Fruit fly (Drosophila melanogaster) whole organism, embryonic: Measurements from ENCODE around the gene Pvf3.

ENCODE experiments used
- CrebB ChIP-seq: fragments of 200-800 bp; sonication (Bioruptor generic); optimal IDR thresholded peaks from 3 replicates; lab custom pipeline; 2018; ENCODE audit warnings: missing biosample characterization, mild to moderate bottlenecking, missing genetic modification characterization
- Ravus ChIP-seq: fragments of 200-800 bp; sonication (Bioruptor generic); IDR thresholded peaks from 2 replicates; pipeline ENCODE4 v1.3.6; 2022; ENCODE audit warnings: missing biosample characterization, missing genetic modification characterization
- chif ChIP-seq, 2 experiments: fragments of 200-800 bp; sonication (Bioruptor generic); optimal IDR thresholded peaks; 3 replicates each; lab custom pipeline; 2016; ENCODE audit warnings: missing biosample characterization in 2 of 2, missing genetic modification characterization in 2 of 2
- hb ChIP-seq: fragments of 200-800 bp; sonication (Bioruptor generic); IDR thresholded peaks from 3 replicates; pipeline ENCODE4 v1.3.6; 2022; ENCODE audit warnings: missing biosample characterization, missing genetic modification characterization; ENCODE audit not compliant: partially characterized antibody
- zen2 ChIP-seq: fragments of 200-800 bp; sonication (Bioruptor generic); IDR thresholded peaks from 3 replicates; pipeline ENCODE4 v1.3.6; 2022; ENCODE audit warnings: missing biosample characterization, missing genetic modification characterization; ENCODE audit not compliant: partially characterized antibody

dm6 chr2L:7175786-7176185 is 18.3 kb upstream of the Pvf3 start:
- TF ChIP-seq zen2 (GFP tag; lab: Robert Waterston, UW) (no peak), hb (no peak), Ravus (GFP tag; lab: Robert Waterston, UW) (no peak), chif (GFP tag; optimal IDR thresholded peaks at IDR 0.05; lab: Kevin White, UChicago) (peak in 1 of 2 experiments; percentile 44), CrebB (tag; lab: Kevin White, UChicago) (no peak)
